Worm (Caenorhabditis elegans) whole organism, young adult: ENCODE measurements around the gene hadb-1.

Experiments
- B0035.1 ChIP-seq: sonication (generic microtip); optimal IDR thresholded peaks from 2 replicates; lab custom pipeline; 2016; ENCODE audit warnings: missing genetic modification characterization, mild to moderate bottlenecking, missing compliant biosample characterization, missing genotype, missing genetic modification reagents
- B0336.3 ChIP-seq: fragments of 200-800 bp; sonication (Bioruptor generic); IDR thresholded peaks from 2 replicates; pipeline ENCODE4 v1.3.6; 2022; ENCODE audit warnings: missing genetic modification characterization, missing compliant biosample characterization
- F10E7.11 ChIP-seq: sonication (generic microtip); optimal IDR thresholded peaks from 2 replicates; lab custom pipeline; 2017; ENCODE audit warnings: mild to moderate bottlenecking, missing genetic modification characterization, moderate library complexity, missing compliant biosample characterization
- F33H1.4 ChIP-seq: fragments of 200-800 bp; sonication (Bioruptor generic); IDR thresholded peaks from 2 replicates; pipeline ENCODE4 v1.3.6; 2022; ENCODE audit warnings: missing genetic modification reagents, missing genetic modification characterization, missing compliant biosample characterization
- F39B2.1 ChIP-seq: fragments of 200-800 bp; sonication (Bioruptor generic); IDR thresholded peaks from 2 replicates; pipeline ENCODE4 v1.3.6; 2022; ENCODE audit warnings: missing genetic modification reagents, missing genetic modification characterization, missing compliant biosample characterization
- F52B5.7 ChIP-seq: sonication (generic microtip); optimal IDR thresholded peaks from 2 replicates; lab custom pipeline; 2016; ENCODE audit warnings: mild to moderate bottlenecking, missing genetic modification characterization, missing compliant biosample characterization
- F57C9.4 ChIP-seq: sonication (generic microtip); optimal IDR thresholded peaks from 2 replicates; lab custom pipeline; 2017; ENCODE audit warnings: mild to moderate bottlenecking, missing genetic modification characterization, missing compliant biosample characterization
- K11D2.4 ChIP-seq: fragments of 200-800 bp; sonication (Bioruptor generic); IDR thresholded peaks from 2 replicates; pipeline ENCODE4 v1.3.6; 2022; ENCODE audit warnings: missing genetic modification reagents, missing genetic modification characterization, missing compliant biosample characterization
- Y53G8AR.9 ChIP-seq: fragments of 200-800 bp; sonication (Bioruptor generic); conservative IDR thresholded peaks from 2 replicates; pipeline ENCODE4 v1.3.6; 2022; ENCODE audit warnings: missing genetic modification reagents, missing genetic modification characterization, missing compliant biosample characterization
- Y56A3A.18 ChIP-seq: fragments of 200-800 bp; sonication (Bioruptor generic); IDR thresholded peaks from 2 replicates; pipeline ENCODE4 v1.3.6; 2022; ENCODE audit warnings: missing genetic modification reagents, missing genetic modification characterization, missing compliant biosample characterization
- ZK185.1 ChIP-seq: sonication (generic microtip); optimal IDR thresholded peaks from 2 replicates; lab custom pipeline; 2016; ENCODE audit warnings: mild to moderate bottlenecking, missing genetic modification characterization, missing compliant biosample characterization; ENCODE audit not compliant: poor library complexity, severe bottlenecking
- ama-1 ChIP-seq, 3 experiments: fragments of 150-350 bp in 1 of 3; sonication (generic microtip) in 2 of 3; optimal IDR thresholded peaks; 2 replicates each; lab custom pipeline; 2014 to 2018; ENCODE audit warnings: missing biosample characterization in 2 of 3, missing genetic modification characterization in 2 of 3, missing genetic modification reagents in 2 of 3
- attf-6 ChIP-seq: fragments of 200-800 bp; sonication (Bioruptor generic); IDR thresholded peaks from 2 replicates; pipeline ENCODE4 v1.3.6; 2022; ENCODE audit warnings: missing genetic modification reagents, missing genetic modification characterization, missing compliant biosample characterization
- cebp-2 ChIP-seq: fragments of 200-800 bp; sonication (Bioruptor generic); IDR thresholded peaks from 2 replicates; pipeline ENCODE4 v1.3.6; 2022; ENCODE audit warnings: missing genetic modification characterization, missing compliant biosample characterization
- ceh-100 ChIP-seq: fragments of 200-800 bp; sonication (Bioruptor generic); IDR thresholded peaks from 2 replicates; pipeline ENCODE4 v1.3.6; 2022; ENCODE audit warnings: missing genetic modification reagents, missing genetic modification characterization, missing compliant biosample characterization
- ceh-40 ChIP-seq: fragments of 200-800 bp; sonication (Bioruptor generic); IDR thresholded peaks from 2 replicates; pipeline ENCODE4 v1.3.6; 2022; ENCODE audit warnings: missing genetic modification characterization, missing compliant biosample characterization
- ceh-91 ChIP-seq: fragments of 200-800 bp; sonication (Bioruptor generic); IDR thresholded peaks from 2 replicates; pipeline ENCODE4 v1.3.6; 2022; ENCODE audit warnings: missing genetic modification reagents, missing genetic modification characterization, missing compliant biosample characterization
- chd-7 ChIP-seq: sonication (generic microtip); optimal IDR thresholded peaks from 2 replicates; lab custom pipeline; 2016; ENCODE audit warnings: mild to moderate bottlenecking, missing genetic modification characterization, moderate library complexity, missing compliant biosample characterization
- dpff-1 ChIP-seq: sonication (generic microtip); optimal IDR thresholded peaks from 2 replicates; lab custom pipeline; 2017; ENCODE audit warnings: mild to moderate bottlenecking, missing genetic modification characterization, missing compliant biosample characterization
- efl-1 ChIP-seq: fragments of 150-350 bp; optimal IDR thresholded peaks from 2 replicates; lab custom pipeline; 2014; ENCODE audit warnings: missing biosample characterization, missing genetic modification reagents, missing genetic modification characterization
- egl-18 ChIP-seq: fragments of 200-800 bp; sonication (Bioruptor generic); IDR thresholded peaks from 2 replicates; pipeline ENCODE4 v1.3.6; 2022; ENCODE audit warnings: missing genetic modification reagents, missing genetic modification characterization, missing compliant biosample characterization
- egl-44 ChIP-seq: fragments of 200-800 bp; sonication (Bioruptor generic); IDR thresholded peaks from 2 replicates; pipeline ENCODE4 v1.3.6; 2022; ENCODE audit warnings: missing genetic modification reagents, missing genetic modification characterization, missing compliant biosample characterization
- ekl-4 ChIP-seq: fragments of 200-800 bp; sonication (Bioruptor generic); IDR thresholded peaks from 2 replicates; pipeline ENCODE4 v1.3.6; 2022; ENCODE audit warnings: missing genetic modification reagents, missing genetic modification characterization, missing compliant biosample characterization
- ets-4 ChIP-seq: fragments of 200-800 bp; sonication (Bioruptor generic); optimal IDR thresholded peaks from 2 replicates; lab custom pipeline; 2018; ENCODE audit warnings: mild to moderate bottlenecking, missing genetic modification characterization, missing compliant biosample characterization
- fkh-3 ChIP-seq: sonication (generic microtip); optimal IDR thresholded peaks from 2 replicates; lab custom pipeline; 2016; ENCODE audit warnings: mild to moderate bottlenecking, missing genetic modification characterization, missing compliant biosample characterization
- hlh-26 ChIP-seq: fragments of 200-800 bp; sonication (Bioruptor generic); conservative IDR thresholded peaks from 2 replicates; pipeline ENCODE4 v1.3.6; 2022; ENCODE audit warnings: missing genetic modification reagents, missing genetic modification characterization, missing compliant biosample characterization
- hrde-1 ChIP-seq: sonication (generic microtip); optimal IDR thresholded peaks from 2 replicates; lab custom pipeline; 2016; ENCODE audit warnings: missing genetic modification characterization, mild to moderate bottlenecking, missing compliant biosample characterization, moderate library complexity, missing genotype, missing genetic modification reagents, borderline replicate concordance
- hsf-1 ChIP-seq: fragments of 200-800 bp; sonication (Bioruptor generic); IDR thresholded peaks from 2 replicates; pipeline ENCODE4 v1.3.6; 2022; ENCODE audit warnings: missing genetic modification reagents, missing genetic modification characterization, missing compliant biosample characterization
- let-526 ChIP-seq: fragments of 200-800 bp; sonication (Bioruptor generic); IDR thresholded peaks from 2 replicates; pipeline ENCODE4 v1.3.6; 2022; ENCODE audit warnings: missing genetic modification reagents, missing genetic modification characterization, missing compliant biosample characterization
- let-607 ChIP-seq, 2 experiments: fragments of 200-800 bp in 1 of 2; sonication (Bioruptor generic) in 1 of 2; sonication (generic microtip) in 1 of 2; optimal IDR thresholded peaks; 2 replicates each; lab custom pipeline; 2016 to 2018; ENCODE audit warnings: mild to moderate bottlenecking in 2 of 2, missing compliant biosample characterization in 2 of 2, missing genetic modification characterization in 2 of 2, moderate library complexity in 2 of 2, missing genotype in 1 of 2
- lin-54 ChIP-seq: fragments of 200-800 bp; sonication (Bioruptor generic); optimal IDR thresholded peaks from 2 replicates; lab custom pipeline; 2018; ENCODE audit warnings: mild to moderate bottlenecking, missing genetic modification characterization, missing compliant biosample characterization
- lir-1 ChIP-seq: fragments of 200-800 bp; sonication (Bioruptor generic); conservative IDR thresholded peaks from 2 replicates; pipeline ENCODE4 v1.3.6; 2022; ENCODE audit warnings: missing genetic modification reagents, missing genetic modification characterization, missing compliant biosample characterization
- madf-3 ChIP-seq: fragments of 200-800 bp; sonication (Bioruptor generic); IDR thresholded peaks from 2 replicates; pipeline ENCODE4 v1.3.6; 2022; ENCODE audit warnings: missing genetic modification reagents, missing genetic modification characterization, missing compliant biosample characterization
- madf-8 ChIP-seq: fragments of 200-800 bp; sonication (Bioruptor generic); conservative IDR thresholded peaks from 2 replicates; pipeline ENCODE4 v1.3.6; 2022; ENCODE audit warnings: missing genetic modification reagents, missing genetic modification characterization, missing compliant biosample characterization
- mcd-1 ChIP-seq: fragments of 200-800 bp; sonication (Bioruptor generic); IDR thresholded peaks from 2 replicates; pipeline ENCODE4 v1.3.6; 2022; ENCODE audit warnings: missing genetic modification reagents, missing genetic modification characterization, missing compliant biosample characterization
- nfyb-1 ChIP-seq: fragments of 200-800 bp; sonication (Bioruptor generic); IDR thresholded peaks from 2 replicates; pipeline ENCODE4 v1.3.6; 2022; ENCODE audit warnings: missing genetic modification reagents, missing genetic modification characterization, missing compliant biosample characterization
- nhr-179 ChIP-seq: sonication (generic microtip); optimal IDR thresholded peaks from 2 replicates; lab custom pipeline; 2016; ENCODE audit warnings: mild to moderate bottlenecking, missing genetic modification characterization, missing compliant biosample characterization
- nhr-27 ChIP-seq: fragments of 200-800 bp; sonication (Bioruptor generic); optimal IDR thresholded peaks from 2 replicates; lab custom pipeline; 2018; ENCODE audit warnings: mild to moderate bottlenecking, missing genetic modification characterization, moderate library complexity, missing compliant biosample characterization
- nhr-90 ChIP-seq: sonication (generic microtip); optimal IDR thresholded peaks from 2 replicates; lab custom pipeline; 2016; ENCODE audit warnings: missing genotype, mild to moderate bottlenecking, missing genetic modification characterization, missing compliant biosample characterization
- pbrm-1 ChIP-seq: fragments of 200-800 bp; sonication (Bioruptor generic); IDR thresholded peaks from 2 replicates; pipeline ENCODE4 v1.3.6; 2022; ENCODE audit warnings: missing genetic modification reagents, missing genetic modification characterization, missing compliant biosample characterization
- snpc-1.3 ChIP-seq: sonication (generic microtip); optimal IDR thresholded peaks from 2 replicates; lab custom pipeline; 2017; ENCODE audit warnings: missing genetic modification characterization, mild to moderate bottlenecking, missing compliant biosample characterization, antibody characterized with exemption, moderate library complexity, missing genotype, missing genetic modification reagents; ENCODE audit not compliant: insufficient read depth
- xnd-1 ChIP-seq: sonication (generic microtip); optimal IDR thresholded peaks from 2 replicates; lab custom pipeline; 2016; ENCODE audit warnings: missing genotype, missing genetic modification reagents, missing genetic modification characterization, missing compliant biosample characterization
- ztf-25 ChIP-seq: fragments of 200-800 bp; sonication (Bioruptor generic); IDR thresholded peaks from 2 replicates; pipeline ENCODE4 v1.3.6; 2022; ENCODE audit warnings: missing genetic modification reagents, missing genetic modification characterization, missing compliant biosample characterization

The hadb-1 gene

DNA sequence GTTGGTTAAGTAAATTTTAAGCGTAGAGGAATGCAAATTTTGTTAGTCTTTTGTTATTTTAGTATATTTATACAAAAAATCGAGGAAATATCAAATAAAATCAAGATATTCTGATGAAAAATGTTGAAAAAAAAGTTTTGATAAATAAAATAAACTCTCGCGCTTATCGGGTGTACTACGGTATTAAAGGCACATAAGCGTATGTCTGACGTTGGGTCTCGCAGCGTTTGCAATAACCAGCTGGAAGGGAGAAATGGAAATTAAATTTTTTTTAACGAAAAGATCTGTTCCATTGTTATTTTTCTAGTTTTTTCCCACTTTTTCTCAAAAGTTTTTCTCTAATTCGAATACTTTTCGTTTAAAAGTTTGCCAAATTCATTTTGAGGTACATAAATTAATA, 855 bp upstream of the hadb-1 start (continued):
- TF ChIP-seq Y53G8AR.9 (GFP tag; lab: Robert Waterston, UW) = no peak
- TF ChIP-seq hlh-26 (GFP tag; lab: Robert Waterston, UW) = no peak
- no peak for TF ChIP-seq nhr-27 (tag; lab: Kevin White, UChicago)
- TF ChIP-seq mcd-1 (GFP tag; lab: Robert Waterston, UW) = no peak
- TF ChIP-seq ekl-4 (GFP tag; lab: Robert Waterston, UW) = no peak
- peak; percentile 78 for TF ChIP-seq efl-1 (GFP tag; lab: Kevin White, UChicago)
- TF ChIP-seq hrde-1 (tag; lab: Kevin White, UChicago) = no peak
- no peak for TF ChIP-seq nhr-179
- no peak for TF ChIP-seq chd-7 (tag; lab: Kevin White, UChicago)
- TF ChIP-seq egl-44 (GFP tag; lab: Robert Waterston, UW) = no peak
- no peak for TF ChIP-seq ceh-100
- peak; percentile 87 for TF ChIP-seq F33H1.4 (GFP tag; lab: Robert Waterston, UW)
- no peak for TF ChIP-seq lir-1
- no peak for TF ChIP-seq nhr-90 (tag; lab: Kevin White, UChicago)
- no peak for TF ChIP-seq ets-4 (GFP tag; lab: Kevin White, UChicago)
- peak; percentile 80 for TF ChIP-seq xnd-1 (tag; lab: Kevin White, UChicago)

DNA sequence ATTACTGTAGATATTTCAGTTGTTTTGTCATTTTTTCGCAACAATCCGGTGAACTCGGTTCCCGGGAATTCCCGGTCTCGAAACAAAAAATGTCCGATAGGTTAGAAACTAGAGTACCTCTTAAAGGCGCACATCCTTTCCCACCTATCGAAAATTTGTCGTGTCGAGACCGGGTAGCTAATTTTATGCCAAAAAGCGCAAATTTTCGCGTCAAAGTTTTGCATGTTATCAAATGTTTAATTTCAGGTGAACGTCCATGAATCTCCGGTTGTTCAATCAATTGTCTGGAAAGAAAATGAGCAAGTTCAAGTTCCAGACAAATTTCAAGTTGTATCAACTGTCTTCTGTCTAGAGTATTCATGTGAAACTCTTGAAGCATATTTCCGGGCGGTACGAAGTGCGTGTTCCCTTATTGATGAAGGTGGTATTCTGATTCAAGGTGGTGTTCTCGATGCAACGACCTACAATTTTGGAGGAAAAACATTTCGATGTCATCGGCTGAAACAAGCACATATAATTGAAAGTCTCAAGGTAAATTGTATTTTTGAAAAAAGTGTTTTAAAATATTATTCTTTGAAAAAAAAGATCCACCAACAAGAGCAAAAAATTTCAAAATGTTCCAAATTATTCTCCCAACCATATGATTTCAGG, 2.6 kb downstream of the hadb-1 start:
- peak; percentile 81 for TF ChIP-seq ceh-40
- peak; percentile 64 for TF ChIP-seq F57C9.4 (tag; lab: Kevin White, UChicago)
- TF ChIP-seq ekl-4 (GFP tag; lab: Robert Waterston, UW) = peak; percentile 76; the same call in 1 of the 2 replicates
- peak; percentile 77 for TF ChIP-seq B0336.3 (GFP tag; lab: Robert Waterston, UW)
- TF ChIP-seq let-607 (tag; optimal IDR thresholded peaks at IDR 0.05; lab: Kevin White, UChicago) = peak in 1 of 2 experiments; percentile 3
- TF ChIP-seq B0035.1 = peak; percentile 32
- TF ChIP-seq madf-8 (GFP tag; lab: Robert Waterston, UW) = no peak
- TF ChIP-seq lin-54 (GFP tag; lab: Kevin White, UChicago) = peak; percentile 11
- TF ChIP-seq ama-1 (optimal IDR thresholded peaks at IDR 0.05; lab: Kevin White, UChicago) = no peak
- no peak for TF ChIP-seq ama-1 (GFP tag; optimal IDR thresholded peaks at IDR 0.05; lab: Kevin White, UChicago)
- TF ChIP-seq attf-6 (GFP tag; lab: Robert Waterston, UW) = no peak
- peak; percentile 56 for TF ChIP-seq nhr-27 (tag; lab: Kevin White, UChicago)
- TF ChIP-seq madf-3 (GFP tag; lab: Robert Waterston, UW) = 0 out of 2 replicates have a peak, but pooled peaks have one; percentile 56
- peak; percentile 12; the same call in 1 of the 2 replicates for TF ChIP-seq mcd-1 (GFP tag; lab: Robert Waterston, UW)
- peak; percentile 40 for TF ChIP-seq fkh-3
- TF ChIP-seq nhr-90 (tag; lab: Kevin White, UChicago) = no peak
- no peak for TF ChIP-seq ztf-25 (GFP tag; lab: Robert Waterston, UW)
- peak; percentile 40; the same call in 1 of the 2 replicates for TF ChIP-seq K11D2.4 (GFP tag; lab: Robert Waterston, UW)
- peak; percentile 80 for TF ChIP-seq nfyb-1
- TF ChIP-seq let-526 (GFP tag; lab: Robert Waterston, UW) = 0 out of 2 replicates have a peak, but pooled peaks have one; percentile 24
- no peak for TF ChIP-seq nhr-179
- TF ChIP-seq chd-7 (tag; lab: Kevin White, UChicago) = peak; percentile 66
- no peak for TF ChIP-seq ceh-91 (GFP tag; lab: Robert Waterston, UW)
- peak; percentile 60; the same call in 1 of the 2 replicates for TF ChIP-seq pbrm-1
- TF ChIP-seq F52B5.7 (tag; lab: Kevin White, UChicago) = peak; percentile 18
- TF ChIP-seq egl-18 (GFP tag; lab: Robert Waterston, UW) = no peak
- peak; percentile 79 for TF ChIP-seq Y56A3A.18
- peak; percentile 66; the same call in 1 of the 2 replicates for TF ChIP-seq Y53G8AR.9 (GFP tag; lab: Robert Waterston, UW)
- peak; percentile 48; the same call in 1 of the 2 replicates for TF ChIP-seq egl-44 (GFP tag; lab: Robert Waterston, UW)
- peak; percentile 28 for TF ChIP-seq ZK185.1 (tag; lab: Kevin White, UChicago)
- 0 out of 2 replicates have a peak, but pooled peaks have one; percentile 24 for TF ChIP-seq hsf-1
- peak; percentile 83 for TF ChIP-seq F10E7.11
- TF ChIP-seq F33H1.4 (GFP tag; lab: Robert Waterston, UW) = no peak; the same call in 1 of the 2 replicates
- TF ChIP-seq dpff-1 (tag; lab: Kevin White, UChicago) = peak; percentile 64
- TF ChIP-seq F39B2.1 (GFP tag; lab: Robert Waterston, UW) = no peak
- TF ChIP-seq snpc-1.3 (tag; lab: Kevin White, UChicago) = no peak
- TF ChIP-seq cebp-2 (GFP tag; lab: Robert Waterston, UW) = 0 out of 2 replicates have a peak, but pooled peaks have one; percentile 7
